Worm (Caenorhabditis elegans) whole organism, L1 larva: ENCODE measurements around the gene fbxa-210.

Experiments
- egl-13 ChIP-seq: sonication (generic microtip); optimal IDR thresholded peaks from 2 replicates; lab custom pipeline; 2016; ENCODE audit warnings: missing genotype, missing genetic modification reagents, missing genetic modification characterization, missing compliant biosample characterization
- hpl-2 ChIP-seq: fragments of 150-350 bp; optimal IDR thresholded peaks from 2 replicates; lab custom pipeline; 2014; ENCODE audit warnings: missing biosample characterization, missing genetic modification reagents, missing genetic modification characterization
- lin-13 ChIP-seq: fragments of 150-350 bp; optimal IDR thresholded peaks from 2 replicates; lab custom pipeline; 2014; ENCODE audit warnings: missing biosample characterization, missing genetic modification reagents, missing genetic modification characterization
- lin-15B ChIP-seq: fragments of 150-350 bp; sonication (generic microtip); optimal IDR thresholded peaks from 3 replicates; lab custom pipeline; 2014; ENCODE audit warnings: missing biosample characterization, missing genetic modification characterization
- lir-3 ChIP-seq: sonication (generic microtip); optimal IDR thresholded peaks from 2 replicates; lab custom pipeline; 2016; ENCODE audit warnings: mild to moderate bottlenecking, missing genetic modification characterization, moderate library complexity, missing compliant biosample characterization; ENCODE audit not compliant: poor library complexity
- nhr-28 ChIP-seq: fragments of 150-350 bp; optimal IDR thresholded peaks from 2 replicates; lab custom pipeline; 2014; ENCODE audit warnings: missing biosample characterization, missing genetic modification characterization
- nhr-76 ChIP-seq: sonication (generic microtip); optimal IDR thresholded peaks from 2 replicates; lab custom pipeline; 2017; ENCODE audit warnings: missing biosample characterization, missing genetic modification characterization
- pqm-1 ChIP-seq: sonication (generic microtip); optimal IDR thresholded peaks from 3 replicates; lab custom pipeline; 2017; ENCODE audit warnings: missing biosample characterization, missing genetic modification characterization
- sox-4 ChIP-seq: sonication (generic microtip); optimal IDR thresholded peaks from 2 replicates; lab custom pipeline; 2016; ENCODE audit warnings: missing genetic modification characterization, missing compliant biosample characterization
- unc-62 ChIP-seq: fragments of 150-350 bp; optimal IDR thresholded peaks from 2 replicates; lab custom pipeline; 2014; ENCODE audit warnings: missing biosample characterization, missing genetic modification reagents, missing genetic modification characterization
- zag-1 ChIP-seq: fragments of 150-350 bp; optimal IDR thresholded peaks from 2 replicates; lab custom pipeline; 2014; ENCODE audit warnings: missing biosample characterization, missing genetic modification characterization

- no peak for TF ChIP-seq nhr-28 (tag; lab: Kevin White, UChicago)
- TF ChIP-seq egl-13 (tag; lab: Kevin White, UChicago), result no peak
- TF ChIP-seq pqm-1, result no peak
- no peak for TF ChIP-seq lin-15B
- no peak for TF ChIP-seq zag-1
- no peak for TF ChIP-seq sox-4 (tag; lab: Kevin White, UChicago)
- TF ChIP-seq lir-3 (tag; lab: Kevin White, UChicago), result no peak
- TF ChIP-seq hpl-2 (GFP tag; lab: Kevin White, UChicago), result no peak
- no peak for TF ChIP-seq lin-13 (GFP tag; lab: Kevin White, UChicago)
- TF ChIP-seq unc-62, result no peak
- TF ChIP-seq nhr-76 (tag; lab: Kevin White, UChicago), result no peak
These were observed 43.1 kb downstream of the fbxa-210 start, which contains the start of gene C14A6.7 for ce11 chrV:18168266-18168665.
